Worm (Caenorhabditis elegans) whole organism, late embryonic: ENCODE results near the gene cni-1.

ENCODE experiments used
- K02D7.2 ChIP-seq: sonication (generic microtip); optimal IDR thresholded peaks from 2 replicates; lab custom pipeline; 2017; ENCODE audit warnings: mild to moderate bottlenecking, missing genetic modification characterization, missing compliant biosample characterization
- K09A11.1 ChIP-seq: sonication (generic microtip); optimal IDR thresholded peaks from 2 replicates; lab custom pipeline; 2017; ENCODE audit warnings: antibody characterized with exemption, mild to moderate bottlenecking, missing genetic modification characterization, missing compliant biosample characterization; ENCODE audit not compliant: insufficient read depth
- T23F11.4 ChIP-seq: fragments of 200-800 bp; sonication (Bioruptor generic); optimal IDR thresholded peaks from 2 replicates; lab custom pipeline; 2018; ENCODE audit warnings: mild to moderate bottlenecking, missing genetic modification characterization, missing compliant biosample characterization
- Y22D7AL.16 ChIP-seq: sonication (generic microtip); optimal IDR thresholded peaks from 2 replicates; lab custom pipeline; 2016; ENCODE audit warnings: missing genetic modification characterization, missing compliant biosample characterization
- ama-1 ChIP-seq: fragments of 150-350 bp; optimal IDR thresholded peaks from 2 replicates; lab custom pipeline; 2014
- ceh-18 ChIP-seq: sonication (generic microtip); optimal IDR thresholded peaks from 2 replicates; lab custom pipeline; 2016; ENCODE audit warnings: missing genetic modification characterization, missing compliant biosample characterization
- ceh-19 ChIP-seq: fragments of 200-800 bp; sonication (Bioruptor generic); optimal IDR thresholded peaks from 2 replicates; lab custom pipeline; 2018; ENCODE audit warnings: mild to moderate bottlenecking, missing genetic modification characterization, missing compliant biosample characterization
- ceh-22 ChIP-seq: sonication (generic microtip); optimal IDR thresholded peaks from 2 replicates; lab custom pipeline; 2017; ENCODE audit warnings: missing biosample characterization, missing genetic modification characterization
- ceh-31 ChIP-seq: sonication (generic microtip); optimal IDR thresholded peaks from 2 replicates; lab custom pipeline; 2016; ENCODE audit warnings: missing genetic modification characterization, missing compliant biosample characterization
- ceh-34 ChIP-seq: sonication (generic microtip); optimal IDR thresholded peaks from 2 replicates; lab custom pipeline; 2016; ENCODE audit warnings: mild to moderate bottlenecking, missing genetic modification characterization, missing compliant biosample characterization
- ceh-45 ChIP-seq: fragments of 200-800 bp; sonication (Bioruptor generic); IDR thresholded peaks from 2 replicates; pipeline ENCODE4 v1.3.6; 2022; ENCODE audit warnings: missing genetic modification reagents, missing genetic modification characterization, missing compliant biosample characterization
- ceh-6 ChIP-seq: fragments of 200-800 bp; sonication (Bioruptor generic); optimal IDR thresholded peaks from 2 replicates; lab custom pipeline; 2018; ENCODE audit warnings: mild to moderate bottlenecking, missing genetic modification characterization, missing compliant biosample characterization
- dmd-4 ChIP-seq: sonication (generic microtip); optimal IDR thresholded peaks from 2 replicates; lab custom pipeline; 2016; ENCODE audit warnings: borderline replicate concordance, missing genetic modification characterization, missing compliant biosample characterization
- dve-1 ChIP-seq: sonication (generic microtip); optimal IDR thresholded peaks from 2 replicates; lab custom pipeline; 2017; ENCODE audit warnings: antibody characterized with exemption, mild to moderate bottlenecking, missing genetic modification characterization, missing compliant biosample characterization
- elt-4 ChIP-seq: sonication (generic microtip); optimal IDR thresholded peaks from 2 replicates; lab custom pipeline; 2016; ENCODE audit warnings: missing genetic modification characterization, missing compliant biosample characterization
- eyg-1 ChIP-seq: sonication (generic microtip); optimal IDR thresholded peaks from 2 replicates; lab custom pipeline; 2016; ENCODE audit warnings: missing genotype, missing genetic modification characterization, missing compliant biosample characterization
- hlh-30 ChIP-seq: sonication (generic microtip); optimal IDR thresholded peaks from 2 replicates; lab custom pipeline; 2017; ENCODE audit warnings: antibody characterized with exemption, missing genetic modification characterization, missing compliant biosample characterization; ENCODE audit not compliant: insufficient read depth
- hlh-6 ChIP-seq: sonication (generic microtip); optimal IDR thresholded peaks from 2 replicates; lab custom pipeline; 2016; ENCODE audit warnings: missing genotype, missing genetic modification characterization, missing compliant biosample characterization
- hlh-8 ChIP-seq: sonication (generic microtip); optimal IDR thresholded peaks from 2 replicates; lab custom pipeline; 2016; ENCODE audit warnings: missing genotype, missing genetic modification characterization, missing compliant biosample characterization
- lim-6 ChIP-seq: sonication (generic microtip); optimal IDR thresholded peaks from 2 replicates; lab custom pipeline; 2016; ENCODE audit warnings: missing genetic modification characterization, missing compliant biosample characterization
- madf-2 ChIP-seq: sonication (generic microtip); optimal IDR thresholded peaks from 2 replicates; lab custom pipeline; 2017; ENCODE audit warnings: missing genetic modification characterization, missing compliant biosample characterization
- mec-3 ChIP-seq: sonication (generic microtip); optimal IDR thresholded peaks from 2 replicates; lab custom pipeline; 2016; ENCODE audit warnings: borderline replicate concordance, missing genetic modification characterization, missing compliant biosample characterization
- nhr-11 ChIP-seq: fragments of 150-350 bp; optimal IDR thresholded peaks from 2 replicates; lab custom pipeline; 2014; ENCODE audit warnings: missing biosample characterization, missing genetic modification characterization
- npax-4 ChIP-seq: sonication (generic microtip); optimal IDR thresholded peaks from 2 replicates; lab custom pipeline; 2016; ENCODE audit warnings: missing genetic modification characterization, missing compliant biosample characterization
- odd-2 ChIP-seq: sonication (generic microtip); optimal IDR thresholded peaks from 2 replicates; lab custom pipeline; 2017; ENCODE audit warnings: antibody characterized with exemption, mild to moderate bottlenecking, missing genetic modification characterization, missing compliant biosample characterization
- pag-3 ChIP-seq: sonication (generic microtip); optimal IDR thresholded peaks from 2 replicates; lab custom pipeline; 2016; ENCODE audit warnings: missing compliant biosample characterization, missing genetic modification characterization, borderline replicate concordance
- pax-1 ChIP-seq: fragments of 150-350 bp; optimal IDR thresholded peaks from 2 replicates; lab custom pipeline; 2014; ENCODE audit warnings: missing biosample characterization, missing genetic modification characterization
- sdc-2 ChIP-seq: sonication (generic microtip); optimal IDR thresholded peaks from 2 replicates; lab custom pipeline; 2016; ENCODE audit warnings: missing genotype, missing genetic modification characterization, missing compliant biosample characterization
- sox-2 ChIP-seq: fragments of 200-800 bp; sonication (Bioruptor generic); IDR thresholded peaks from 2 replicates; pipeline ENCODE4 v1.3.6; 2022; ENCODE audit warnings: missing genetic modification reagents, missing genetic modification characterization, missing compliant biosample characterization
- tbx-2 ChIP-seq: sonication (generic microtip); optimal IDR thresholded peaks from 2 replicates; lab custom pipeline; 2016; ENCODE audit warnings: missing genetic modification characterization, missing compliant biosample characterization
- tbx-7 ChIP-seq: sonication (generic microtip); optimal IDR thresholded peaks from 2 replicates; lab custom pipeline; 2016; ENCODE audit warnings: missing genotype, missing genetic modification characterization, missing compliant biosample characterization
- ttx-3 ChIP-seq: sonication (generic microtip); optimal IDR thresholded peaks from 2 replicates; lab custom pipeline; 2016; ENCODE audit warnings: missing genetic modification reagents, missing genetic modification characterization, missing compliant biosample characterization
- unc-86 ChIP-seq: sonication (generic microtip); optimal IDR thresholded peaks from 2 replicates; lab custom pipeline; 2016; ENCODE audit warnings: missing genetic modification characterization, missing compliant biosample characterization
- zip-5 ChIP-seq: sonication (generic microtip); optimal IDR thresholded peaks from 2 replicates; lab custom pipeline; 2016; ENCODE audit warnings: missing genetic modification characterization, missing compliant biosample characterization

Gene cni-1

DNA sequence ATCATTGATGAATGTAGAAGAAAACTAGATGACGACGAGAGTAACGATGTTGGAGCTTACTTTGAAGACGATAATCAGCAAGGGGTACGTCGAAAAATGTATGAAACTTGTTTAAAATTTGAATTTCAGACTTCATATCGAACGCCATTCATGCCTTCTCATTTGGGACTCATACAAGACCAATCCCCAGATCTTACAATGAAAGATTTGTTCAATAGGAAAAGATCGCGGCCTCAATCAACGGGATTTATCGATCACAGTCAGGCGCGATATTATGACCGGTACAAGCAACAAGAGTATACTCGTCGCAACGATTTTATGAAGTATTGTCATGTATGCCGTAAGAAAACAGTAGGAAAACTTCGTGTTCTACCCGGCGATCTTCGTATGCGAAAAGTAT, 3.3 kb upstream of the cni-1 start:
- TF ChIP-seq eyg-1 (tag; lab: Kevin White, UChicago), result no peak
- no peak for TF ChIP-seq ceh-6 (GFP tag; lab: Kevin White, UChicago)
- no peak for TF ChIP-seq pax-1 (tag; lab: Kevin White, UChicago)
- TF ChIP-seq ceh-18 (tag; lab: Kevin White, UChicago), result no peak
- TF ChIP-seq T23F11.4 (GFP tag; lab: Kevin White, UChicago), result no peak
- no peak for TF ChIP-seq ceh-34 (tag; lab: Kevin White, UChicago)

DNA sequence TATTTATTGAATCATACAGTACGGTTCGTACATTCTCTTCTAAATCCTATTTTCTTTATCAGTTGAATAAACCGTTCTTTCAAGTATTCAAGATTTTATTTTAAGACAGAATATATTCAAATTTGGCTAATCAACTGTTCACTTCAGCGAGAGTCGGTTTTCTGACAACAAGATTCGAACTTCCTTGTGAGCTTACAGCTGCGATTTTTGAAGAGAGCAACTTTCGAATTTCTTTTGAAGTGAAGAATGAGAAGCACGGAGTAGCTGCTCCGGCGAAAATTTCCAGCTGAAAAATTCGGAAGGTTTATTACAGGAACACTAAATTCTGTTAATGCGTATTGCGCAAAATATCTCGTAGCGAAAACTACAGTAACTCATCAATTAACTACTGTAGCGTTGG, 1.3 kb downstream of the cni-1 start:
- no peak for TF ChIP-seq odd-2 (tag; lab: Kevin White, UChicago)
- TF ChIP-seq ceh-22 (tag; lab: Kevin White, UChicago), result no peak
- TF ChIP-seq pax-1 (tag; lab: Kevin White, UChicago), result no peak
- no peak for TF ChIP-seq T23F11.4 (GFP tag; lab: Kevin White, UChicago)

DNA sequence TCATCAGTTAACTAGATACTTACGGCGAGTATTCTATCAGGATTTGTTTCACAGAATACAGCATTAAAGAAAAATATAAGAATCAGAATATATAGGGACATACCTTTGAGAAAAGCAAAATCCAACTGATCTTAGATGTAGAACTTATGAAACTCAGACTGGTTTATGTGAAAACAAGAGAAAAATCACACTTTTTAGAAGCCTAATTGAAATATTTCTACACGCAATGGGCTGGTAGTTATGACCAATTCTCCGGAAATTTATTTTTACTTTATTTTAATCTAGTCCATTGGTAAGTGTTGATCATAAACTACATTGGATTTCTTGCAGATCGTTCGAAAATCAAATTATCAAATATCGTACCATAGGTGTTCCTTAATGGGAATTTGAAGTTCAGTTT, 4.0 kb downstream of the cni-1 start, which contains the start of gene T09E8.4:
T09E8.4 (minus strand) TSS at position 101 of the 400 bp plus-strand sequence.
- TF ChIP-seq npax-4 (tag; lab: Kevin White, UChicago) (no peak), ceh-45 (no peak), dve-1 (tag; lab: Kevin White, UChicago) (no peak), sdc-2 (no peak), tbx-2 (tag; lab: Kevin White, UChicago) (no peak), madf-2 (tag; lab: Kevin White, UChicago) (no peak), hlh-8 (tag; lab: Kevin White, UChicago) (no peak), K02D7.2 (tag; lab: Kevin White, UChicago) (no peak), zip-5 (no peak), dmd-4 (tag; lab: Kevin White, UChicago) (no peak), Y22D7AL.16 (tag; lab: Kevin White, UChicago) (no peak), pag-3 (no peak), hlh-6 (no peak), ceh-34 (tag; lab: Kevin White, UChicago) (no peak), odd-2 (tag; lab: Kevin White, UChicago) (no peak), ceh-19 (GFP tag; lab: Kevin White, UChicago) (no peak)

DNA sequence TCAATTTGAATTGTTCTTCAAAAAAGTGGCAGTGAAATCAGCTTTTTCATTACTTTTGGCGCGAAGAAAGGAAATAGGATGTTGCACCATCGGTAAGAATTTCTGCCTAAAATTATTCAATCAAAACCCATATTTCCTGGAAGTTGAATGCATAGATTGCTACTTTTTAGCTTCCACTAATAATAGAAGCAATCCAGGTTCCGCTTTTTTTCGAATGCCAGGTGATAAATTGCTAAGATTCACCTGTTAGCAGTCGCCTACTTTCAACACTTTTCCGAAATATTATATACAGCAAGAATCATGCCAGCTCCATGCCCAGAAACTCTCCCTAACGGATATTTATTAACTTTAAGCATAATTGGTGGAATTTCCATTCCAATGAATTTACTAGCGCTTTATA, 5.3 kb downstream of the cni-1 start, which contains the start of gene sri-6:
sri-6 (plus strand) TSS at position 301 of the 400 bp plus-strand sequence.
- TF ChIP-seq ama-1 (lab: Kevin White, UChicago), result no peak

DNA sequence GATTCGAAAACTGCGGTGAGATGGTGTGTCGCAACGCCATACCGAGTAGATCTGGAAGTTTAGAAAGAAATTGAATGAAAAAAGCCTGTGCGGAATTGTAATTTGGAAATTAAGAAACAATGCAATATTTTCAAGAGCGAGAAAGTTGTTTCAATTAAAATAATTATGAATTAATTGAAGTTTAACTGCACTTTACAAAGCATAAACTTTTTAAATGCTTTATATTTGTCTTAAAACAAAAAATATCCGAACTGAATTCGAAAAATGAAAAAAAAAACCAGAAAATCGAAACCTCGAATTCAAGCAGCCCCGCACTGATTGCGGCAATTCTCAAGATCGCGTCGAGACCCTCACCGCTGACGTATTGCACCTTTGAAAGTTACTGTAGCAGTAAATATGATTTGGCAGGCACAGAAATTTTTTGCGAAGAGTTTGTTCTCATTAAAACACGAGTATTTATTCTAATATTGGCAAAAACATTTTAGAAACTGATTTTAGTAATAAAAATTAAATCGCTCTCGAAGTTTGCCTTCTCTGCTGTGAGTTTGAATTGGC, 13.4 kb downstream of the cni-1 start, which contains the start of gene sun-1:
sun-1 (minus strand) TSS at position 51 of the 555 bp plus-strand sequence.
- TF ChIP-seq ceh-31 (tag; lab: Kevin White, UChicago) (no peak), K02D7.2 (tag; lab: Kevin White, UChicago) (no peak), lim-6 (tag; lab: Kevin White, UChicago) (no peak), elt-4 (tag; lab: Kevin White, UChicago) (no peak), tbx-7 (tag; lab: Kevin White, UChicago) (no peak), nhr-11 (tag; lab: Kevin White, UChicago) (no peak), npax-4 (tag; lab: Kevin White, UChicago) (no peak), dve-1 (tag; lab: Kevin White, UChicago) (no peak), ceh-6 (GFP tag; lab: Kevin White, UChicago) (no peak), mec-3 (tag; lab: Kevin White, UChicago) (no peak), hlh-30 (no peak), ttx-3 (tag; lab: Kevin White, UChicago) (no peak), K09A11.1 (no peak), sox-2 (GFP tag; lab: Robert Waterston, UW) (no peak), tbx-2 (tag; lab: Kevin White, UChicago) (no peak), unc-86 (no peak)
- TF ChIP-seq, all 69 proteins: peak for 0
